Fruit fly (Drosophila melanogaster): ENCODE measurements around the gene CG45072.

The CG45072 gene

DNA sequence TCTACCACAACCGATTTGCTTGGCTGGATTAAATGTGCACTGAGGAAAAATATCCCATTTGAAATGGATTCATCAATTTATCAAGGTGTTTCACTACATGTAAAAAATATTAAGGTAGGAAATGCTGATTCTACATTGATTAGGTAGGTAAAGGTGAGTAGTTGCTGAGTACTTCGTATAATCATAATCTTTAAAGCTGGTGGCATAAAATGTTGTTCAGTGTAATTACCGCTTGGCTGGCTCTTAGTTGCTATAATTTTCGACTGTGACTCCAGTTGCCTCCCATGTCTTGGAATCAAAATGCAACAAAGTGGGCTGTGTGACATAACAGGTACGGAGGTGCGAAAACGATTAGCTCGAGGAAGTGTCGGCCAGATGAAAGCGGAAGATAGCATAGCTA, at the start of gene CG45072:
Gene CG45072 (minus strand): TSS at position 101 of the 400 bp plus-strand sequence.
- TF ChIP-seq pan (optimal IDR thresholded peaks at IDR 0.05) (no peak), CG8478 (optimal IDR thresholded peaks at IDR 0.05) (no peak), Dll (optimal IDR thresholded peaks at IDR 0.05) (no peak), psq (optimal IDR thresholded peaks at IDR 0.05) (no peak), usp (GFP tag; optimal IDR thresholded peaks at IDR 0.05) (no peak), EcR (GFP tag; optimal IDR thresholded peaks at IDR 0.05) (no peak)

DNA sequence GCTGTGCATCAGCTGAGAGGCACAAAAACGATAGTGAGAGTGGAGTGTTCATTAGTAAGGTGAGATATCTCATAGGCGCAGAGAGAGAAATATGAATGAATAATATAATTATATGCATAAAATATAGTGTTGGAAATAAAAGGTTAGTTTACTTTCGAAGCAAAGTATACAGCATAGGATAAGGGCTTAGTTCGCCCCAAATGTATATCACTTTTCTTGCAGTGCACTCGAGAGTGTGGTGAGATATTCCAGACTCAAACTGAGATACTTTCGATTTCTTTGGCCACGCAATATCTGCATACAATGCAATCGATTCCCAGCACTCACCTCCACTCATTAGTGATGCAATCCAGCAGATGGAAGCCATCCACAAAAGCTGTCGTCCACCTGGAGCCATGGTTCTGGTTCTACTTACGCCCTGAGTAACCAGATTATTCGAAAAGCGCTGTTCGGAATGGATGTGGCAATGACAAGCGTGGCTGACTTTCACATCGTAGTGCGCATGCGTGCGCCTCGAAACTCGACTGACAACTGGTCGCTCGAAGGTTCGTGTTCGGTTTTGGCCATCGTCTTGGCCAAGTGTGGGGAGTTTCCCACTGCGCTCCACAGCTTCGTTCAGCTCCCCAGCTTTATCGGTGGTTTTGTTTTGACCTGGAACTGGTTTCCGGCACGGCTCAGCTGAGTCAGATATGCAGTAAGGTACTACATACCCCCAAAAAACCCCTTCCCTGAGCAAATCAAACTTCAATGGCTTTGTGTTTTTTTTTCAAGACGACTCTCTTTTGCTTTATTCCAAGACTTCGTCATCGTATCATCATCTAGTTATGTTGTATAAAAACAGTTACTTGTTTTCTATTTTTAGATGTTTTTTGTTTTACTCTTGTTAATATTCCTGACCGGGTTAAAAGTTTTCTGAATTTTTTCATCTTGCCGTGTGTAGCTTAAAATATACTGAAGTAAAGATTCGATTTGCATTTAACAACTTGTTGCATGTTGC, 47.9 kb upstream of the CG45072 start, which contains the start of gene Rsod:
Gene Rsod (minus strand): TSS at position 537 of the 997 bp plus-strand sequence.
- TF ChIP-seq pan (optimal IDR thresholded peaks at IDR 0.05): no peak
- no peak for TF ChIP-seq EcR (GFP tag; optimal IDR thresholded peaks at IDR 0.05)
- no peak for TF ChIP-seq usp (GFP tag; optimal IDR thresholded peaks at IDR 0.05)
- TF ChIP-seq CG8478 (optimal IDR thresholded peaks at IDR 0.05): no peak
- no peak for TF ChIP-seq Dll (optimal IDR thresholded peaks at IDR 0.05)
- TF ChIP-seq psq (optimal IDR thresholded peaks at IDR 0.05): no peak

DNA sequence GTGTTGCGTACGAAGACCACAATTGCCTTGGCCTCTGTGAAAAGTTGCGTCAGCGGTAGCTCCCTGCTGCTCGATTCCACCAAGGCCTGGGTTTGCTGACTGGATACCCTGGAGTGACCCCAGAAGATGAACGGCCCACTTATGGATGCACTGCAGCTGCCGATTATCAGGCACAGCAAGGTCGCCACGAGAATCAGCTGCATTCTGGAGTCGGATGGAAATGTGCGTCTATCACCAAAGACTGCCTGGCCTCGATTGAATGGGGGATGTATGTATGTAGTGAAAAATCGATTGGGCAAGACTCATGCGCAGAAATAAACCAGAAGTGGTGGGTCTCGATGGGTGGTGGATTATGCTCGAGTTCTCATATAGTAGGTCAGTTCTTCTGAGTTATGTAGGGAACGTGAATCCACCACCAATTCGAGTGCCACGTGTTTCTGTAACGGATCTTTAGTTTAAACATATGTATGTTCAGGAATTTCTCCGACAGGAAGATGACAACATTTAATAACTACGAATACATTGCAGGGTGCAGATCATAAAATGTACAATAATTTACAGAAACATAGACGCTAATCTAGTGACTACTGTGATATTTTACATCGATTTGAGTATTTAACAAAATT, 43.2 kb upstream of the CG45072 start, which contains the start of gene VhaAC45RP:
Gene VhaAC45RP (minus strand): TSS at position 261 of the 626 bp plus-strand sequence.
- no peak for TF ChIP-seq pan (optimal IDR thresholded peaks at IDR 0.05)

DNA sequence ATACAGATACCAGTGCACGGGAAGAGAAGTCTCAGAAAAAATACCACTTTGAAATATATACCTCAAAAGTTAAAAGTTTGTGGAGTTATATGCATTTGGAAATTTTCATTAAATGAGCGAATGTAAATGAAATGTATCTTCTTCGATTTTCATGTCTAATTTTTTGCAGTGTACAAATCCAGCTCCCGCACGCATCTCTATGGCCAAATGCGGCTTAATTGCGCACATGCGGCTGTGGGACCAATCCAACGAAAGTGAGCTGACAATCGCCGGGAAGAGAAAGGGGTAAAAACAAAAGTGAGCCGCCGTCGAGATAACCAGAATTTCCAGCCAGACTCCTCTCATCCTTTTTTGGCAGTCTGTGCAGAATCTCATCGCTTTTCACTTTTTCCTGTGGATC, 41.1 kb upstream of the CG45072 start:
- TF ChIP-seq CG8478 (optimal IDR thresholded peaks at IDR 0.05): no peak
- TF ChIP-seq EcR (GFP tag; optimal IDR thresholded peaks at IDR 0.05): no peak
- no peak for TF ChIP-seq usp (GFP tag; optimal IDR thresholded peaks at IDR 0.05)
- TF ChIP-seq pan (optimal IDR thresholded peaks at IDR 0.05): no peak
- TF ChIP-seq psq (optimal IDR thresholded peaks at IDR 0.05): no peak
- no peak for TF ChIP-seq Dll (optimal IDR thresholded peaks at IDR 0.05)

DNA sequence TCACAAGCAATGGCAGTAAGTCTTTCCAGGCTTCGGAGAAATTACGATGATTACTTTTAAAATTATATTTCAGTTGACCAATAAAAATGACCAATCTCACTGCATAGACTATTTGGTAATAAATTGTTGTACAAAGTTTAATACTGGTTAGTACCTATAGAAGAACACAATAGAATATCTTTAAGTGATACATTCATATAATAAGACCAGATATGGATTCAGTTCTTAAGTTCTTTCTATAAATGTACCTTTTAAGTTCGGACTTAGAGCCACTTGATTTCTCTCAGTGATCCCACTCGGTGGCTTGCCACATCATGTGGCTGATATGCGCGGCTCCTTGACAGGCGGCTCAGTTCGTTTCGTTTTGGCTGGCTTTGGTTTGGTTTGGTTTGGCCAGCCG, 40.2 kb upstream of the CG45072 start:
- TF ChIP-seq Dll (optimal IDR thresholded peaks at IDR 0.05) (no peak), usp (GFP tag; optimal IDR thresholded peaks at IDR 0.05) (no peak), psq (optimal IDR thresholded peaks at IDR 0.05) (no peak), pan (optimal IDR thresholded peaks at IDR 0.05) (no peak), CG8478 (optimal IDR thresholded peaks at IDR 0.05) (no peak), EcR (GFP tag; optimal IDR thresholded peaks at IDR 0.05) (no peak)

DNA sequence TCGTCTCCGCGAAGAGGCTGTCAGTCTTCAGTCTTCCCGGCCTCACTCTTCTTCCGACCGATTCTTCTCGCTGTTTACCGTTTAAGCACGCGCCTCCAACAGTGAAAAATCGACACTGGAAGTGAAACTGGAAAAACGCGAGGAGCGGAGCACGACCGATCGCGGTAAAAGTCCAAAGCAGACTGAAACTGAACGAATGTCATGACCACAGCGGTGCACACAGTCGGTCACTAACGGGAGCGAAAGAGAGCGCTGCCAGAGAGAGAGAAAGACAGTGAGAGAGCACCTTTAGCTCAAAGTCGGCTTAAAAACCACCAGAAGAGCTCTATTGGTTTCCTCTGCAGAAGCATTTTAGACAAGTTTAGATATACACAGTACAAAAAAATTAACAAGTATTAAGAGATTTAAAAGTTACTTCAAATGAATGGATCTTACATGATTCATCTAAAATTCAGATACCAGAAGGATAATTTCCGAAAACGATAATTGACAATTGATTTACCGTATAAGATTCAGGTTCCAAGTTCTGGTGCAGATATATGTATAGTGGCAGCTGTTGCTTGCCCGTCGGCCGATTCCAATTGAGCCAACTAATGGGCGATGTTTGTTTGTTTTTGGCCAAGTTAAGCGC, 37.4 kb upstream of the CG45072 start, which contains the start of gene CG11498:
Gene CG11498 (minus strand): TSS at position 162 of the 631 bp plus-strand sequence.
- no peak for TF ChIP-seq usp (GFP tag; optimal IDR thresholded peaks at IDR 0.05)
- no peak for TF ChIP-seq pan (optimal IDR thresholded peaks at IDR 0.05)
- no peak for TF ChIP-seq psq (optimal IDR thresholded peaks at IDR 0.05)
- TF ChIP-seq CG8478 (optimal IDR thresholded peaks at IDR 0.05): no peak
- TF ChIP-seq EcR (GFP tag; optimal IDR thresholded peaks at IDR 0.05): no peak
- no peak for TF ChIP-seq Dll (optimal IDR thresholded peaks at IDR 0.05)

dm6 chr3R:30153864-30154263, 30.8 kb upstream of the CG45072 start:
- no peak for TF ChIP-seq EcR (GFP tag; optimal IDR thresholded peaks at IDR 0.05)
- no peak for TF ChIP-seq CG8478 (optimal IDR thresholded peaks at IDR 0.05)
- no peak for TF ChIP-seq pan (optimal IDR thresholded peaks at IDR 0.05)
- TF ChIP-seq usp (GFP tag; optimal IDR thresholded peaks at IDR 0.05): no peak
- TF ChIP-seq Dll (optimal IDR thresholded peaks at IDR 0.05): no peak
- no peak for TF ChIP-seq psq (optimal IDR thresholded peaks at IDR 0.05)

DNA sequence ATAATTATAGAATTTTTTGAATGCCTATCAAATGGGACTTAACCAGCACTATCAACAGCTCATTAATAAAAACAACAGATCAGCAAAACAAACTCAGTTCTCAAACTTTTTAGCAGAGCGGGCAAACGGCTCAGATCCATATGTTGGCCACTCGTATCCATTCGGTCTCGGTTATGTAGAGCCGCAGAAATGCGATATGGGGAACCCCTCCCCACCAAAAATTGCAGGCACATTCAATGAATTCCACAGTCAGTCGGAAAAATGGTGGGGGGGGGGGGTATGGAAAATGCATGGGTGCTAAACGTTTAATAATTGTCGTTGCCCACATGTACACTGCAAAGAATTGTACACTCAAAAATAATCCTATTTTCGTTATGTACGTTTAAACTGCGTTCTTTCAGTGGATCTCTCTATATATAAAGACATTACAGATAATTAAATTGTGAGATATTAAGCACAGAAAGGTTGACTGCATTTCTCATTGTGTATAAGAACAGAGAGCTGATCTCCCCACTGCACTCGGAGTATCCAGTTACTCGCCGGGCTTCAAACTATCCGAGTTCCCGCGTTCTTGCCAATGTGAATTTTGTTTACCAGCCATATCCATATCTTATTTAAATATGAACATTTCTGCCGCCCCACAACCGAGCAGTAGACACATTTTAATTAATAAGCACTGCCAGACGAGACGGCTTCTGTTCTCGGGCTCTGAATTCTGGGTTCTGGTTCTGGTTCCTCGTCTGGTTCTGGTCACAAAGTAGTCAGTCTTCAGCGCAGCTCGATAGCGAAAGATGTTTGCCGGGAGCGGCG, 28.4 kb upstream of the CG45072 start, which contains the start of gene CG15529:
Gene CG15529 (plus strand): TSS at position 760 of the 810 bp plus-strand sequence.
- TF ChIP-seq Dll (optimal IDR thresholded peaks at IDR 0.05) (no peak), usp (GFP tag; optimal IDR thresholded peaks at IDR 0.05) (no peak), pan (optimal IDR thresholded peaks at IDR 0.05) (no peak), EcR (GFP tag; optimal IDR thresholded peaks at IDR 0.05) (no peak), CG8478 (optimal IDR thresholded peaks at IDR 0.05) (no peak), psq (optimal IDR thresholded peaks at IDR 0.05) (no peak)

DNA sequence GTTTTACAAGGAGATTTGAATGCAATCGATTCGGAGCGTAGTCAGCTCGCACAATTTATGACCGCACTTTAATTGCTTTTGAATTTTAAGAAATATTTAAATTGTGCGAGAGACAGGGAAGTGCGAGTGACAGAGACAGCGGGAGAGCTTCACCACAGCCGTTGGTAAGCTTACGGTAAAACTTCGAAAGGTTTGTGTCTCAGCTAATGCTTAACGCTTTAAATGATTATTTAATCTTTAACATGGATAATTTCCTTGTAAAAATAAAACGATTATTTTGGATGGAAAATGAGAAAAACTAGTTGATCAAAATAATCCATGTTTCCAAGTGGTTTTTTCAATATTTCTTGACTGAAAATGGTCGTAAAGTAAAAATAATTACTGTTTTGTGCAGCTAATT, 27.5 kb upstream of the CG45072 start:
- TF ChIP-seq EcR (GFP tag; optimal IDR thresholded peaks at IDR 0.05) (no peak), usp (GFP tag; optimal IDR thresholded peaks at IDR 0.05) (no peak), psq (optimal IDR thresholded peaks at IDR 0.05) (no peak), Dll (optimal IDR thresholded peaks at IDR 0.05) (no peak), CG8478 (optimal IDR thresholded peaks at IDR 0.05) (no peak), pan (optimal IDR thresholded peaks at IDR 0.05) (no peak)

- TF ChIP-seq EcR (GFP tag; optimal IDR thresholded peaks at IDR 0.05) (no peak), Dll (optimal IDR thresholded peaks at IDR 0.05) (no peak), CG8478 (optimal IDR thresholded peaks at IDR 0.05) (no peak), psq (optimal IDR thresholded peaks at IDR 0.05) (no peak), pan (optimal IDR thresholded peaks at IDR 0.05) (no peak)
Measured at dm6 chr3R:30149506-30149905, 26.4 kb upstream of the CG45072 start, which contains the start of gene AdoR. AdoR (minus strand) TSS chr3R:30149606.

All from whole organism.